Worm (Caenorhabditis elegans): Measurements from ENCODE around the gene hlh-32.
A peak's percentile ranks its signal among the peaks of the same experiment; 100 is the strongest.

ce11 chrIV:16147055-16147454 lies 14.8 kb downstream of the hlh-32 start, which contains the start of gene Y105C5B.25:
- TF ChIP-seq snpc-4 (tag; optimal IDR thresholded peaks at IDR 0.05) (no peak), lsy-2 (tag; optimal IDR thresholded peaks at IDR 0.05) (no peak), nhr-6 (tag; optimal IDR thresholded peaks at IDR 0.05) (no peak), pqm-1 (tag; optimal IDR thresholded peaks at IDR 0.05) (no peak), nhr-77 (tag; optimal IDR thresholded peaks at IDR 0.05) (no peak), zip-2 (tag; optimal IDR thresholded peaks at IDR 0.05) (no peak), ceh-82 (tag; optimal IDR thresholded peaks at IDR 0.05) (no peak), nhr-237 (tag; optimal IDR thresholded peaks at IDR 0.05) (no peak), dmd-9 (GFP tag; IDR thresholded peaks at IDR 0.05) (no peak), mdl-1 (tag; optimal IDR thresholded peaks at IDR 0.05) (no peak), unc-62 (GFP tag; optimal IDR thresholded peaks at IDR 0.05 in 1 of 2) (peak in 1 of 2 experiments; percentile 69), unc-62 (tag; optimal IDR thresholded peaks at IDR 0.05) (no peak), ama-1 (optimal IDR thresholded peaks at IDR 0.05) (no peak), vab-7 (GFP tag; IDR thresholded peaks at IDR 0.05) (no peak), nhr-11 (tag; optimal IDR thresholded peaks at IDR 0.05) (no peak)
